Fruit fly (Drosophila melanogaster) whole organism, embryonic: Measurements from ENCODE around the gene CG33160.

Source experiments
- Atf6 ChIP-seq: fragments of 200-800 bp; sonication (Bioruptor generic); IDR thresholded peaks from 2 replicates; pipeline ENCODE4 v1.3.6; 2022; ENCODE audit warnings: missing biosample characterization, missing genetic modification characterization
- CG10543 ChIP-seq: fragments of 200-800 bp; sonication (Bioruptor generic); optimal IDR thresholded peaks from 3 replicates; lab custom pipeline; 2017; ENCODE audit warnings: missing biosample characterization, mild to moderate bottlenecking, missing genetic modification characterization, moderate library complexity
- CG12744 ChIP-seq: fragments of 200-800 bp; sonication (Bioruptor generic); optimal IDR thresholded peaks from 2 replicates; lab custom pipeline; 2016; ENCODE audit warnings: missing biosample characterization, missing genetic modification characterization
- CG13894 ChIP-seq: fragments of 200-800 bp; sonication (Bioruptor generic); optimal IDR thresholded peaks from 3 replicates; lab custom pipeline; 2018; ENCODE audit warnings: missing biosample characterization, mild to moderate bottlenecking, missing genetic modification characterization, moderate library complexity
- CG14441 ChIP-seq: fragments of 200-800 bp; sonication (Bioruptor generic); IDR thresholded peaks from 2 replicates; pipeline ENCODE4 v1.3.6; 2022; ENCODE audit warnings: missing biosample characterization, missing genetic modification characterization
- CG14965 ChIP-seq: fragments of 200-800 bp; sonication (Bioruptor generic); optimal IDR thresholded peaks from 2 replicates; lab custom pipeline; 2016; ENCODE audit warnings: missing biosample characterization, missing genetic modification characterization, borderline replicate concordance
- CG15514 ChIP-seq: fragments of 200-800 bp; sonication (Bioruptor generic); optimal IDR thresholded peaks from 3 replicates; lab custom pipeline; 2017; ENCODE audit warnings: missing biosample characterization, missing genetic modification characterization, mild to moderate bottlenecking, moderate library complexity, missing genetic modification reagents
- CG1603 ChIP-seq: fragments of 200-800 bp; sonication (Bioruptor generic); optimal IDR thresholded peaks from 2 replicates; lab custom pipeline; 2019; ENCODE audit warnings: missing biosample characterization, mild to moderate bottlenecking, missing genetic modification characterization, moderate library complexity
- CG17829 ChIP-seq: fragments of 200-800 bp; optimal IDR thresholded peaks from 2 replicates; lab custom pipeline; 2019; ENCODE audit warnings: missing biosample characterization, mild to moderate bottlenecking, missing genetic modification characterization, moderate library complexity
- CG18262 ChIP-seq: fragments of 200-800 bp; optimal IDR thresholded peaks from 3 replicates; lab custom pipeline; 2019; ENCODE audit warnings: missing biosample characterization, mild to moderate bottlenecking, missing genetic modification characterization, moderate library complexity
- CG31441 ChIP-seq: fragments of 200-800 bp; sonication (Bioruptor generic); IDR thresholded peaks from 2 replicates; pipeline ENCODE4 v1.3.6; 2022; ENCODE audit warnings: missing biosample characterization, missing genetic modification characterization
- CG34422 ChIP-seq: fragments of 200-800 bp; sonication (Bioruptor generic); IDR thresholded peaks from 3 replicates; pipeline ENCODE4 v1.3.6; 2022; ENCODE audit warnings: missing biosample characterization, missing genetic modification characterization
- CG6254 ChIP-seq: fragments of 200-800 bp; sonication (Bioruptor generic); optimal IDR thresholded peaks from 3 replicates; lab custom pipeline; 2017; ENCODE audit warnings: mild to moderate bottlenecking, missing biosample characterization, missing genetic modification reagents, missing genetic modification characterization
- CG7963 ChIP-seq: fragments of 200-800 bp; sonication (Bioruptor generic); IDR thresholded peaks from 3 replicates; pipeline ENCODE4 v1.3.6; 2022; ENCODE audit warnings: missing biosample characterization, missing genetic modification characterization; ENCODE audit not compliant: partially characterized antibody
- CG8089 ChIP-seq: fragments of 200-800 bp; sonication (Bioruptor generic); optimal IDR thresholded peaks from 3 replicates; lab custom pipeline; 2016; ENCODE audit warnings: missing biosample characterization, missing genetic modification characterization
- CG8290 ChIP-seq, 3 experiments: fragments of 200-800 bp; sonication (Bioruptor generic); optimal IDR thresholded peaks; 2 replicates each; lab custom pipeline; 2016 to 2019; ENCODE audit warnings: missing biosample characterization in 3 of 3, missing genetic modification characterization in 3 of 3, mild to moderate bottlenecking in 2 of 3, moderate library complexity in 1 of 3
- CG8765 ChIP-seq: fragments of 200-800 bp; sonication (Bioruptor generic); IDR thresholded peaks from 2 replicates; pipeline ENCODE4 v1.3.6; 2022; ENCODE audit warnings: missing biosample characterization, missing genetic modification characterization
- CG9932 ChIP-seq: fragments of 200-800 bp; sonication (Bioruptor generic); IDR thresholded peaks from 2 replicates; pipeline ENCODE4 v1.3.6; 2022; ENCODE audit warnings: missing biosample characterization, missing genetic modification characterization
- CTCF ChIP-seq: fragments of 200-800 bp; sonication (Bioruptor generic); optimal IDR thresholded peaks from 2 replicates; lab custom pipeline; 2017; ENCODE audit warnings: missing biosample characterization, mild to moderate bottlenecking, missing genetic modification characterization, moderate library complexity
- Deaf1 ChIP-seq: fragments of 200-800 bp; optimal IDR thresholded peaks from 3 replicates; lab custom pipeline; 2019; ENCODE audit warnings: missing biosample characterization, mild to moderate bottlenecking, missing genetic modification characterization, moderate library complexity
- Dfd ChIP-seq, 2 experiments: fragments of >200 bp; optimal IDR thresholded peaks; 2 replicates each; lab custom pipeline; 2017; ENCODE audit warnings: missing biosample characterization in 2 of 2, missing genetic modification characterization in 2 of 2
- Dll ChIP-seq: fragments of 200-800 bp; sonication (Bioruptor generic); IDR thresholded peaks from 4 replicates; pipeline ENCODE4 v1.3.6; 2022; ENCODE audit warnings: missing biosample characterization, missing genetic modification characterization; ENCODE audit not compliant: partially characterized antibody
- E2f1 ChIP-seq: fragments of 200-800 bp; sonication (Bioruptor generic); IDR thresholded peaks from 2 replicates; pipeline ENCODE4 v1.3.6; 2022; ENCODE audit warnings: missing biosample characterization, missing genetic modification characterization
- Hand ChIP-seq: fragments of 200-800 bp; sonication (Bioruptor generic); optimal IDR thresholded peaks from 2 replicates; lab custom pipeline; 2017; ENCODE audit warnings: mild to moderate bottlenecking, missing biosample characterization, missing genetic modification reagents, missing genetic modification characterization
- Hey ChIP-seq: fragments of 200-800 bp; sonication (Bioruptor generic); optimal IDR thresholded peaks from 3 replicates; lab custom pipeline; 2018; ENCODE audit warnings: missing biosample characterization, mild to moderate bottlenecking, missing genetic modification characterization
- Lhr ChIP-seq: fragments of 200-800 bp; sonication (Bioruptor generic); optimal IDR thresholded peaks from 3 replicates; lab custom pipeline; 2017; ENCODE audit warnings: mild to moderate bottlenecking, missing biosample characterization, missing genetic modification reagents, missing genetic modification characterization
- Lim3 ChIP-seq: fragments of 200-800 bp; sonication (Bioruptor generic); IDR thresholded peaks from 2 replicates; pipeline ENCODE4 v1.3.6; 2022; ENCODE audit warnings: missing biosample characterization, missing genetic modification characterization
- Myb ChIP-seq: fragments of 200-800 bp; sonication (Bioruptor generic); optimal IDR thresholded peaks from 2 replicates; lab custom pipeline; 2016; ENCODE audit warnings: missing biosample characterization, missing genetic modification characterization
- Nf-YA ChIP-seq: fragments of 200-800 bp; sonication (Bioruptor generic); IDR thresholded peaks from 2 replicates; pipeline ENCODE4 v1.3.6; 2022; ENCODE audit warnings: missing biosample characterization, missing genetic modification characterization
- Nf-YC ChIP-seq: fragments of 200-800 bp; optimal IDR thresholded peaks from 3 replicates; lab custom pipeline; 2019; ENCODE audit warnings: missing biosample characterization, mild to moderate bottlenecking, missing genetic modification characterization, moderate library complexity
- Poxn ChIP-seq: fragments of 200-800 bp; sonication (Bioruptor generic); IDR thresholded peaks from 2 replicates; pipeline ENCODE4 v1.3.6; 2022; ENCODE audit warnings: missing biosample characterization, missing genetic modification characterization
- Sin3A ChIP-seq: fragments of >200 bp; optimal IDR thresholded peaks from 2 replicates; lab custom pipeline; 2018
- TFAM ChIP-seq: fragments of 200-800 bp; sonication (Bioruptor generic); optimal IDR thresholded peaks from 2 replicates; lab custom pipeline; 2017; ENCODE audit warnings: missing biosample characterization, missing genetic modification characterization, inconsistent platforms
- Xrp1 ChIP-seq: fragments of 200-800 bp; sonication (Bioruptor generic); IDR thresholded peaks from 2 replicates; pipeline ENCODE4 v1.3.6; 2022; ENCODE audit warnings: missing biosample characterization, missing genetic modification characterization
- az2 ChIP-seq: fragments of 200-800 bp; sonication (Bioruptor generic); optimal IDR thresholded peaks from 3 replicates; lab custom pipeline; 2016; ENCODE audit warnings: missing biosample characterization, missing genetic modification characterization
- cg ChIP-seq: fragments of 200-800 bp; sonication (Bioruptor generic); optimal IDR thresholded peaks from 3 replicates; lab custom pipeline; 2019; ENCODE audit warnings: missing biosample characterization, mild to moderate bottlenecking, missing genetic modification characterization, moderate library complexity
- cwo ChIP-seq: fragments of 200-800 bp; sonication (Bioruptor generic); optimal IDR thresholded peaks from 3 replicates; lab custom pipeline; 2017; ENCODE audit warnings: missing biosample characterization, missing genetic modification characterization, mild to moderate bottlenecking, moderate library complexity, missing genetic modification reagents
- dati ChIP-seq: fragments of 200-800 bp; sonication (Bioruptor generic); IDR thresholded peaks from 2 replicates; pipeline ENCODE4 v1.3.6; 2022; ENCODE audit warnings: missing biosample characterization, missing genetic modification characterization
- gem ChIP-seq: fragments of 200-800 bp; sonication (Bioruptor generic); optimal IDR thresholded peaks from 2 replicates; lab custom pipeline; 2019; ENCODE audit warnings: missing biosample characterization, mild to moderate bottlenecking, missing genetic modification characterization, moderate library complexity
- gfzf ChIP-seq: fragments of 200-800 bp; sonication (Bioruptor generic); optimal IDR thresholded peaks from 2 replicates; lab custom pipeline; 2016; ENCODE audit warnings: missing biosample characterization, mild to moderate bottlenecking, missing genetic modification characterization, moderate library complexity
- grau ChIP-seq: fragments of 200-800 bp; optimal IDR thresholded peaks from 3 replicates; lab custom pipeline; 2019; ENCODE audit warnings: missing biosample characterization, mild to moderate bottlenecking, missing genetic modification characterization, moderate library complexity
- jigr1 ChIP-seq: fragments of 200-800 bp; sonication (Bioruptor generic); IDR thresholded peaks from 3 replicates; pipeline ENCODE4 v1.3.6; 2022; ENCODE audit warnings: missing biosample characterization, missing genetic modification characterization
- lab ChIP-seq: fragments of 200-800 bp; sonication (Bioruptor generic); optimal IDR thresholded peaks from 3 replicates; lab custom pipeline; 2017; ENCODE audit warnings: missing biosample characterization, missing genetic modification characterization, mild to moderate bottlenecking, moderate library complexity, missing genetic modification reagents
- nmo ChIP-seq: fragments of 200-800 bp; sonication (Bioruptor generic); optimal IDR thresholded peaks from 2 replicates; lab custom pipeline; 2018; ENCODE audit warnings: missing biosample characterization, mild to moderate bottlenecking, missing genetic modification characterization, moderate library complexity
- pb ChIP-seq: fragments of 200-800 bp; sonication (Bioruptor generic); optimal IDR thresholded peaks from 3 replicates; lab custom pipeline; 2016; ENCODE audit warnings: missing biosample characterization, missing genetic modification characterization
- scrt ChIP-seq: fragments of 200-800 bp; sonication (Bioruptor generic); optimal IDR thresholded peaks from 2 replicates; lab custom pipeline; 2018; ENCODE audit warnings: missing biosample characterization, mild to moderate bottlenecking, missing genetic modification characterization, moderate library complexity
- sna ChIP-seq: fragments of 200-800 bp; sonication (Bioruptor generic); IDR thresholded peaks from 2 replicates; pipeline ENCODE4 v1.3.6; 2022; ENCODE audit warnings: missing biosample characterization, missing genetic modification characterization; ENCODE audit not compliant: partially characterized antibody
- z ChIP-seq: fragments of 200-800 bp; sonication (Bioruptor generic); IDR thresholded peaks from 3 replicates; pipeline ENCODE4 v1.3.6; 2022; ENCODE audit warnings: missing biosample characterization, missing genetic modification characterization

Gene CG33160

DNA sequence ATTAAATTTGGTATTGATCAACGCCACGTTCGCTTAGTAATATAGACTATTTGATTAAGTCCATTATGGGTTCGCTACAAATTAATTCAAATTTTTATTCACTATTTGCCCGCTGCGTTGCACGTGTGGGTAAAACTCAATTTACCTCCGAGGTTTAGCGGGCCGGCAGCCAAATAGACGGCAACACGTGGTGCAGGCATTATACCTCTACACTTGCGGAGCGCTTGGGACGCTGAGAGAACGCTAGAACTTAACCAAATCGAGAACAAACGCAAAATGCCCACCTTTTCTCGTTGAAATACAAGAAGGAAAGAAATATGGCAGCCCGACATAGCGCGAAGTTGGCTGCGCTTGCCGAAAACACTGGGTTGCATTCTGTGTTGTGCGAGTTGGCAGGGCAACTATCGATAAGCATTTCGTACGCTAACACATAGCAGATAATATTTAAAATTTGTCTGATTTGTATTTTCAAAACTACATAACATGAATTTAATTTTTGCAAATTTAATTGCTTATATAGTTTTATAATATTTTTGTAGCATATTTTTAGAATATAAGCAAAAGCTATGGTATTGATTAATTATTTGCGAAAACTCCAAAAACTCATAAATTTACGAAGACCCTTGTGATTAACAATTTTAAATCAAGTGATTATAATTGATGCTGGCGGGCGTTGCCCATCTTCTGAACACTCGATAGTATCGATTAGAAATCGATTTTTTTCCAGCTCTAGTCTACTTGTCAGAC lies 16.7 kb upstream of the CG33160 start, which contains the start of the genes RpL28 and eIF1 (continued):
- peak; percentile 94 for TF ChIP-seq Sin3A (lab: Kevin White, UChicago)
- TF ChIP-seq Hey (tag; lab: Kevin White, UChicago), result peak; percentile 91
- TF ChIP-seq Lhr (GFP tag; lab: Kevin White, UChicago), result peak; percentile 94
- TF ChIP-seq CG14965, result peak; percentile 74
- peak; percentile 67 for TF ChIP-seq CTCF (GFP tag; lab: Kevin White, UChicago)
- peak; percentile 39; the same call in 1 of the 2 replicates for TF ChIP-seq Xrp1 (GFP tag; lab: Robert Waterston, UW)
- peak; percentile 91 for TF ChIP-seq CG1603
- TF ChIP-seq lab, result peak; percentile 60
- peak; percentile 83 for TF ChIP-seq CG18262 (tag; lab: Kevin White, UChicago)
- peak; percentile 81 for TF ChIP-seq Nf-YC
- TF ChIP-seq TFAM, result peak; percentile 83
- TF ChIP-seq pb (GFP tag; lab: Kevin White, UChicago), result peak; percentile 88
- TF ChIP-seq z (GFP tag; lab: Robert Waterston, UW), result 0 out of 3 replicates have a peak, but pooled peaks have one; percentile 29
- TF ChIP-seq CG31441 (GFP tag; lab: Robert Waterston, UW), result peak; percentile 89
- no peak for TF ChIP-seq cg (GFP tag; lab: Kevin White, UChicago)
- peak; percentile 81 for TF ChIP-seq CG12744 (GFP tag; lab: Kevin White, UChicago)
- TF ChIP-seq CG15514, result peak; percentile 92
- peak; percentile 89 for TF ChIP-seq CG9932 (GFP tag; lab: Robert Waterston, UW)
- peak; percentile 90 for TF ChIP-seq nmo (GFP tag; lab: Kevin White, UChicago)
- TF ChIP-seq E2f1 (GFP tag; lab: Robert Waterston, UW), result peak; percentile 70
- TF ChIP-seq Dll (GFP tag; lab: Robert Waterston, UW), result peak; percentile 87
- peak; percentile 69 for TF ChIP-seq cwo (GFP tag; lab: Kevin White, UChicago)
- peak; percentile 60; the same call in 1 of the 3 replicates for TF ChIP-seq jigr1 (GFP tag; lab: Robert Waterston, UW)
- TF ChIP-seq CG8089, result peak; percentile 93
- no peak for TF ChIP-seq Dfd (GFP tag; optimal IDR thresholded peaks at IDR 0.05; lab: Kevin White, UChicago)
- peak; percentile 86 for TF ChIP-seq scrt (GFP tag; lab: Kevin White, UChicago)
- no peak for TF ChIP-seq Lim3 (GFP tag; lab: Robert Waterston, UW)
- peak; percentile 56; the same call in 1 of the 2 replicates for TF ChIP-seq Poxn
- peak; percentile 87 for TF ChIP-seq CG14441 (GFP tag; lab: Robert Waterston, UW)
- TF ChIP-seq CG7963, result peak; percentile 45; the same call in 1 of the 3 replicates
- peak; percentile 86 for TF ChIP-seq dati (GFP tag; lab: Robert Waterston, UW)
- no peak for TF ChIP-seq gem (tag; lab: Kevin White, UChicago)
- TF ChIP-seq grau (tag; lab: Kevin White, UChicago), result peak; percentile 83
- TF ChIP-seq az2 (GFP tag; lab: Kevin White, UChicago), result peak; percentile 88
- TF ChIP-seq Deaf1 (tag; lab: Kevin White, UChicago), result no peak
- TF ChIP-seq CG17829, result peak; percentile 85
- TF ChIP-seq CG8290 (GFP tag; optimal IDR thresholded peaks at IDR 0.05; lab: Kevin White, UChicago), result peak; percentile 93
- peak; percentile 89 to 97 for TF ChIP-seq CG8290 (tag; optimal IDR thresholded peaks at IDR 0.05; lab: Kevin White, UChicago)
- peak; percentile 74 for TF ChIP-seq Nf-YA (GFP tag; lab: Robert Waterston, UW)
- TF ChIP-seq Hand (GFP tag; lab: Kevin White, UChicago), result peak; percentile 81
- peak; percentile 73 for TF ChIP-seq Myb
- TF ChIP-seq CG8765 (GFP tag; lab: Robert Waterston, UW), result peak; percentile 54
- peak; percentile 76 for TF ChIP-seq CG6254 (GFP tag; lab: Kevin White, UChicago)
- TF ChIP-seq CG34422, result peak; percentile 84
- peak; percentile 84 for TF ChIP-seq CG13894 (tag; lab: Kevin White, UChicago)
- peak; percentile 76 for TF ChIP-seq Atf6 (GFP tag; lab: Robert Waterston, UW)
- peak; percentile 31 for TF ChIP-seq gfzf (GFP tag; lab: Kevin White, UChicago)
- peak; percentile 96 for TF ChIP-seq CG10543 (GFP tag; lab: Kevin White, UChicago)
- peak; percentile 73 for TF ChIP-seq sna (GFP tag; lab: Robert Waterston, UW)
